Worm (Caenorhabditis elegans): Measurements from ENCODE around the gene D1054.5.

D1054.5 gene

DNA sequence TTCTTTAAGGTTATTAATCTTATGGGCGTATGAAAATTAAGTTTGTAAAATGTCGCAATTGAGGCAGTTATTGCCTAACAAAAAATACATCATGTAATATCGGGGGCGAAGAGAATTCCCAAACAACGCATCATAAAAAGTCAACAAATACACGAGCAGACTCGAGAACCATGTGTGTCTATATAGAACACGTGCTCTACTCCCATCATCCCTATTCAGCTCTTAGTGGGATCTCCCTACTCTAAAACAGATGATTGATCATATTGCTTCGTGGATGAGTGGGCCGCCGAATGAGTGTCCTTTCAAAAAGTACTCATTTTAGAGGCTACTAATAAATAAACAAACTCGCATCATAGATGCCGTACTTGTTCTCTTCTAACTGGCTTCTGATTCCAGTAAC is 51.9 kb downstream of the D1054.5 start:
- TF ChIP-seq him-1 (tag; optimal IDR thresholded peaks at IDR 0.05), result no peak
- TF ChIP-seq W03F9.2 (tag; optimal IDR thresholded peaks at IDR 0.05), result no peak
- no peak for TF ChIP-seq dao-5 (tag; optimal IDR thresholded peaks at IDR 0.05)

- TF ChIP-seq dao-5 (tag; optimal IDR thresholded peaks at IDR 0.05) (no peak), W03F9.2 (tag; optimal IDR thresholded peaks at IDR 0.05) (no peak), him-1 (tag; optimal IDR thresholded peaks at IDR 0.05) (no peak)
Observed at ce11 chrV:10723583-10723982, 52.8 kb downstream of the D1054.5 start.

- TF ChIP-seq W03F9.2 (tag; optimal IDR thresholded peaks at IDR 0.05), result no peak
- TF ChIP-seq him-1 (tag; optimal IDR thresholded peaks at IDR 0.05), result no peak
- TF ChIP-seq dao-5 (tag; optimal IDR thresholded peaks at IDR 0.05), result no peak
Observed at ce11 chrV:10723181-10723580, 53.2 kb downstream of the D1054.5 start.

All from whole organism, L4/young adult.